Fruit fly (Drosophila melanogaster): Measurements from ENCODE around the gene Srp9.

Srp9 gene

dm6 chr3L:7958590-7959180 is 22.5 kb downstream of the Srp9 start:
- TF ChIP-seq sage (GFP tag; optimal IDR thresholded peaks at IDR 0.05) (no peak), ey (GFP tag; optimal IDR thresholded peaks at IDR 0.05) (no peak), N (GFP tag; optimal IDR thresholded peaks at IDR 0.05) (no peak)

dm6 chr3L:7960707-7961695 is 24.8 kb downstream of the Srp9 start:
- no peak for TF ChIP-seq woc (GFP tag; optimal IDR thresholded peaks at IDR 0.05)
- TF ChIP-seq Rel (GFP tag; optimal IDR thresholded peaks at IDR 0.05) = no peak
- TF ChIP-seq Rel (tag; optimal IDR thresholded peaks at IDR 0.05) = peak; percentile 75
- TF ChIP-seq Vsx2 (GFP tag; optimal IDR thresholded peaks at IDR 0.05; ENCODE audit: partially characterized antibody) = no peak
- TF ChIP-seq Hnf4 (GFP tag; optimal IDR thresholded peaks at IDR 0.05) = no peak
- TF ChIP-seq Sp1 (GFP tag; optimal IDR thresholded peaks at IDR 0.05) = peak; percentile 88
- TF ChIP-seq fru (GFP tag; optimal IDR thresholded peaks at IDR 0.05) = no peak
- TF ChIP-seq CrebA (GFP tag; optimal IDR thresholded peaks at IDR 0.05; ENCODE audit: borderline replicate concordance) = peak; percentile 91
- no peak for TF ChIP-seq CG32264 (GFP tag; optimal IDR thresholded peaks at IDR 0.05)
- TF ChIP-seq h (GFP tag; optimal IDR thresholded peaks at IDR 0.05) = no peak
- no peak for TF ChIP-seq brk (GFP tag; optimal IDR thresholded peaks at IDR 0.05)
- peak; percentile 44 for TF ChIP-seq rgr (GFP tag; optimal IDR thresholded peaks at IDR 0.05)
- TF ChIP-seq HLH106 (tag; optimal IDR thresholded peaks at IDR 0.05) = peak; percentile 66
- no peak for TF ChIP-seq br (GFP tag; optimal IDR thresholded peaks at IDR 0.05)
- TF ChIP-seq Hr78 (GFP tag; optimal IDR thresholded peaks at IDR 0.05) = no peak
- TF ChIP-seq Hr83 (GFP tag; optimal IDR thresholded peaks at IDR 0.05; ENCODE audit: poor library complexity, severe bottlenecking) = peak; percentile 48
- TF ChIP-seq CG9705 (GFP tag; optimal IDR thresholded peaks at IDR 0.05) = peak; percentile 48
- TF ChIP-seq usp (GFP tag; optimal IDR thresholded peaks at IDR 0.05) = no peak
- TF ChIP-seq sv (GFP tag; optimal IDR thresholded peaks at IDR 0.05) = no peak
- TF ChIP-seq sage (GFP tag; optimal IDR thresholded peaks at IDR 0.05) = peak; percentile 46
- no peak for TF ChIP-seq Jra (GFP tag; optimal IDR thresholded peaks at IDR 0.05)

- no peak for TF ChIP-seq Rel (GFP tag; optimal IDR thresholded peaks at IDR 0.05)
- TF ChIP-seq Rel (tag; optimal IDR thresholded peaks at IDR 0.05) = peak; percentile 1
- no peak for TF ChIP-seq h (GFP tag; optimal IDR thresholded peaks at IDR 0.05)
These were observed 26.0 kb downstream of the Srp9 start for dm6 chr3L:7961973-7962753.

- TF ChIP-seq h (GFP tag; optimal IDR thresholded peaks at IDR 0.05) (no peak), HLH106 (tag; optimal IDR thresholded peaks at IDR 0.05) (no peak), Rel (GFP tag; optimal IDR thresholded peaks at IDR 0.05) (no peak), Rel (tag; optimal IDR thresholded peaks at IDR 0.05) (no peak), dsf (GFP tag; optimal IDR thresholded peaks at IDR 0.05; ENCODE audit: borderline replicate concordance) (no peak), lola (GFP tag; optimal IDR thresholded peaks at IDR 0.05) (no peak), Abd-B (GFP tag; optimal IDR thresholded peaks at IDR 0.05) (no peak), CG9705 (GFP tag; optimal IDR thresholded peaks at IDR 0.05) (no peak), br (GFP tag; optimal IDR thresholded peaks at IDR 0.05) (no peak), brk (GFP tag; optimal IDR thresholded peaks at IDR 0.05) (no peak), Myc (optimal IDR thresholded peaks at IDR 0.05) (no peak)
These were observed 26.8 kb downstream of the Srp9 start for dm6 chr3L:7963022-7963421.

dm6 chr3L:7963549-7963948 is 27.4 kb downstream of the Srp9 start:
- TF ChIP-seq Myc (optimal IDR thresholded peaks at IDR 0.05) = no peak
- TF ChIP-seq Sp1 (GFP tag; optimal IDR thresholded peaks at IDR 0.05) = no peak
- no peak for TF ChIP-seq woc (GFP tag; optimal IDR thresholded peaks at IDR 0.05)
- TF ChIP-seq lola (GFP tag; optimal IDR thresholded peaks at IDR 0.05) = no peak
- no peak for TF ChIP-seq psq (GFP tag; optimal IDR thresholded peaks at IDR 0.05)
- no peak for TF ChIP-seq foxo (GFP tag; optimal IDR thresholded peaks at IDR 0.05)
- no peak for TF ChIP-seq jim (GFP tag; optimal IDR thresholded peaks at IDR 0.05)
- no peak for TF ChIP-seq Dfd (GFP tag; optimal IDR thresholded peaks at IDR 0.05)
- TF ChIP-seq Dif (GFP tag; optimal IDR thresholded peaks at IDR 0.05; ENCODE audit: partially characterized antibody) = no peak
- TF ChIP-seq Mio (GFP tag; optimal IDR thresholded peaks at IDR 0.05) = no peak
